Worm (Caenorhabditis elegans): ENCODE measurements around the gene hint-3.

- no peak for TF ChIP-seq dao-5 (tag; optimal IDR thresholded peaks at IDR 0.05)
- TF ChIP-seq him-1 (tag; optimal IDR thresholded peaks at IDR 0.05), result no peak
- no peak for TF ChIP-seq W03F9.2 (tag; optimal IDR thresholded peaks at IDR 0.05)
Measured at ce11 chrV:7798079-7798478, 37.8 kb downstream of the hint-3 start, which contains the start of gene ZK742.7.

Measured in whole organism, L4/young adult.